Worm (Caenorhabditis elegans) whole organism, L4 larva: ENCODE measurements around the gene H12I13.1.

ENCODE experiments used
- D1046.2 ChIP-seq: fragments of 200-800 bp; sonication (Bioruptor generic); IDR thresholded peaks from 2 replicates; pipeline ENCODE4 v1.3.6; 2022; ENCODE audit warnings: missing genetic modification characterization, missing compliant biosample characterization
- F37D6.2 ChIP-seq: sonication (generic microtip); optimal IDR thresholded peaks from 2 replicates; lab custom pipeline; 2016; ENCODE audit warnings: mild to moderate bottlenecking, missing genetic modification characterization, missing compliant biosample characterization
- R02D3.7 ChIP-seq: fragments of 150-350 bp; sonication (generic microtip); optimal IDR thresholded peaks from 3 replicates; lab custom pipeline; 2014; ENCODE audit warnings: missing biosample characterization, missing genetic modification characterization
- T26A8.4 ChIP-seq: fragments of 200-800 bp; sonication (Bioruptor generic); IDR thresholded peaks from 2 replicates; pipeline ENCODE4 v1.3.6; 2022; ENCODE audit warnings: missing genetic modification characterization, missing compliant biosample characterization
- Y105C5A.15 ChIP-seq: fragments of 200-800 bp; sonication (Bioruptor generic); IDR thresholded peaks from 2 replicates; pipeline ENCODE4 v1.3.6; 2022; ENCODE audit warnings: missing genetic modification characterization, missing compliant biosample characterization
- ZK337.2 ChIP-seq: fragments of 200-800 bp; sonication (Bioruptor generic); IDR thresholded peaks from 2 replicates; pipeline ENCODE4 v1.3.6; 2022; ENCODE audit warnings: missing genetic modification reagents, missing genetic modification characterization, missing compliant biosample characterization
- aha-1 ChIP-seq: fragments of 150-350 bp; peaks from one replicate; lab custom pipeline; 2014; ENCODE audit warnings: missing biosample characterization, missing genetic modification characterization
- ceh-32 ChIP-seq: sonication (generic microtip); optimal IDR thresholded peaks from 2 replicates; lab custom pipeline; 2016; ENCODE audit warnings: mild to moderate bottlenecking, missing genetic modification characterization, missing compliant biosample characterization; ENCODE audit not compliant: poor library complexity
- ctbp-1 ChIP-seq: fragments of 200-800 bp; sonication (Bioruptor generic); IDR thresholded peaks from 2 replicates; pipeline ENCODE4 v1.3.6; 2022; ENCODE audit warnings: missing genetic modification reagents, missing genetic modification characterization, missing compliant biosample characterization
- duxl-1 ChIP-seq: sonication (generic microtip); optimal IDR thresholded peaks from 2 replicates; lab custom pipeline; 2016; ENCODE audit warnings: mild to moderate bottlenecking, missing genetic modification characterization, moderate library complexity, missing compliant biosample characterization; ENCODE audit not compliant: poor library complexity
- fkh-10 ChIP-seq: fragments of 150-350 bp; optimal IDR thresholded peaks from 2 replicates; lab custom pipeline; 2014; ENCODE audit warnings: missing biosample characterization, missing genetic modification reagents, missing genetic modification characterization
- fos-1 ChIP-seq: fragments of 150-350 bp; optimal IDR thresholded peaks from 2 replicates; lab custom pipeline; 2014; ENCODE audit warnings: missing biosample characterization, missing genetic modification characterization
- hlh-30 ChIP-seq: sonication (generic microtip); optimal IDR thresholded peaks from 2 replicates; lab custom pipeline; 2017; ENCODE audit warnings: antibody characterized with exemption, mild to moderate bottlenecking, missing genetic modification characterization, missing compliant biosample characterization; ENCODE audit not compliant: insufficient read depth
- hmg-1.1 ChIP-seq: fragments of 200-800 bp; sonication (Bioruptor generic); IDR thresholded peaks from 2 replicates; pipeline ENCODE4 v1.3.6; 2022; ENCODE audit warnings: missing genetic modification reagents, missing genetic modification characterization, missing compliant biosample characterization
- jun-1 ChIP-seq: fragments of 150-350 bp; optimal IDR thresholded peaks from 2 replicates; lab custom pipeline; 2014; ENCODE audit warnings: missing biosample characterization, missing genetic modification reagents, missing genetic modification characterization
- lin-15B ChIP-seq: fragments of 150-350 bp; sonication (generic microtip); optimal IDR thresholded peaks from 3 replicates; lab custom pipeline; 2014; ENCODE audit warnings: missing biosample characterization, missing genetic modification characterization
- lin-29 ChIP-seq: fragments of 200-800 bp; sonication (Bioruptor generic); IDR thresholded peaks from 2 replicates; pipeline ENCODE4 v1.3.6; 2022; ENCODE audit warnings: missing genetic modification reagents, missing genetic modification characterization, missing compliant biosample characterization
- lin-38 ChIP-seq: fragments of 200-800 bp; sonication (Bioruptor generic); IDR thresholded peaks from 2 replicates; pipeline ENCODE4 v1.3.6; 2022; ENCODE audit warnings: missing genetic modification reagents, missing genetic modification characterization, missing compliant biosample characterization
- lsy-2 ChIP-seq, 2 experiments: fragments of 150-350 bp in 1 of 2; sonication (generic microtip) in 1 of 2; optimal IDR thresholded peaks; 2 replicates each; lab custom pipeline; 2014 to 2017; ENCODE audit warnings: missing biosample characterization in 2 of 2, missing genetic modification characterization in 2 of 2
- madf-9 ChIP-seq: fragments of 200-800 bp; sonication (Bioruptor generic); conservative IDR thresholded peaks from 2 replicates; pipeline ENCODE4 v1.3.6; 2022; ENCODE audit warnings: missing genetic modification reagents, missing genetic modification characterization, missing compliant biosample characterization
- mdl-1 ChIP-seq, 2 experiments: fragments of 150-350 bp in 1 of 2; sonication (generic microtip) in 1 of 2; optimal IDR thresholded peaks; 2 replicates each; lab custom pipeline; 2014 to 2017; ENCODE audit warnings: missing biosample characterization in 2 of 2, missing genetic modification characterization in 2 of 2
- mxl-3 ChIP-seq: fragments of 200-800 bp; sonication (Bioruptor generic); optimal IDR thresholded peaks from 2 replicates; lab custom pipeline; 2018; ENCODE audit warnings: mild to moderate bottlenecking, missing genetic modification characterization, missing compliant biosample characterization
- nhr-237 ChIP-seq: sonication (generic microtip); optimal IDR thresholded peaks from 2 replicates; lab custom pipeline; 2017; ENCODE audit warnings: missing biosample characterization, missing genetic modification characterization
- nhr-48 ChIP-seq: sonication (generic microtip); optimal IDR thresholded peaks from 2 replicates; lab custom pipeline; 2016; ENCODE audit warnings: mild to moderate bottlenecking, missing genetic modification characterization, missing compliant biosample characterization
- pha-4 ChIP-seq, 2 experiments: fragments of 150-350 bp in 1 of 2; fragments of 200-800 bp in 1 of 2; sonication (Bioruptor generic) in 1 of 2; IDR thresholded peaks in 1 of 2; optimal IDR thresholded peaks in 1 of 2; 2 replicates each; pipeline versions ENCODE4 v1.3.6 to Lab custom; 2014 to 2022; ENCODE audit warnings: missing genetic modification characterization in 2 of 2, missing genetic modification reagents in 2 of 2, missing biosample characterization in 1 of 2, missing compliant biosample characterization in 1 of 2
- saeg-2 ChIP-seq: fragments of 200-800 bp; sonication (Bioruptor generic); IDR thresholded peaks from 2 replicates; pipeline ENCODE4 v1.3.6; 2022; ENCODE audit warnings: missing genetic modification reagents, missing genetic modification characterization, missing compliant biosample characterization
- tra-1 ChIP-seq: fragments of 200-800 bp; sonication (Bioruptor generic); IDR thresholded peaks from 2 replicates; pipeline ENCODE4 v1.3.6; 2022; ENCODE audit warnings: missing genetic modification reagents, missing genetic modification characterization, missing compliant biosample characterization
- unc-130 ChIP-seq: sonication (generic microtip); optimal IDR thresholded peaks from 2 replicates; lab custom pipeline; 2016; ENCODE audit warnings: missing genetic modification reagents, missing genetic modification characterization, missing compliant biosample characterization
- unc-62 ChIP-seq, 3 experiments: fragments of 150-350 bp in 1 of 3; sonication (generic microtip); optimal IDR thresholded peaks in 2 of 3; peaks in 1 of 3; 1 replicate in 1 of 3; 2 replicates in 2 of 3; lab custom pipeline; 2014 to 2017; ENCODE audit warnings: missing biosample characterization in 3 of 3, missing genetic modification characterization in 3 of 3, missing genetic modification reagents in 3 of 3, missing genotype in 1 of 3
- zag-1 ChIP-seq: fragments of 150-350 bp; optimal IDR thresholded peaks from 2 replicates; lab custom pipeline; 2014; ENCODE audit warnings: missing biosample characterization, missing genetic modification characterization
- ztf-7 ChIP-seq: fragments of 150-350 bp; optimal IDR thresholded peaks from 2 replicates; lab custom pipeline; 2014; ENCODE audit warnings: missing biosample characterization, missing genetic modification characterization

The H12I13.1 gene

DNA sequence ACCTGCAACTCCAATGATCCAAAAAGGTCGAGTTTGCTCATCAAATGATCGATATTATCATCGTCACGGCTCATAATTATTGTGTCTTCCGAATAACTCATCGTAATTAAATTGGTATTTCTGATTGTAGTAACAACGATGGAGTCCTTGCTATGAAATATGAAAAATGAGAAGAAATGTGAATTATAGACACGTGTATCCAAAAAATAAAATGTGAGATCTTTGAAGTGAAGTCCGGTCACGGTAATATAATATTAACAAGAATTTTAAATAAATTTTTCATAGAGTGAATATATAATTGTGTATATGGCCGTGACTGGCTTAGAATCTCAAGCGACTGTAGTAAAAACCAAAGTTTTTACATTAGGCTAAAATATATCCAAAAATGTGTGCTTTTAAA lies at the start of gene H12I13.1:
H12I13.1 (minus strand) TSS at position 101 of the 400 bp plus-strand sequence.
- no peak for TF ChIP-seq ZK337.2
- TF ChIP-seq nhr-48 (tag; lab: Kevin White, UChicago), result no peak
- no peak for TF ChIP-seq madf-9 (GFP tag; lab: Robert Waterston, UW)
- TF ChIP-seq hlh-30, result no peak
- TF ChIP-seq Y105C5A.15 (GFP tag; lab: Robert Waterston, UW), result no peak
- no peak for TF ChIP-seq D1046.2 (GFP tag; lab: Robert Waterston, UW)
- no peak for TF ChIP-seq mdl-1 (tag; optimal IDR thresholded peaks at IDR 0.05; lab: Kevin White, UChicago)
- no peak for TF ChIP-seq lin-29
- no peak for TF ChIP-seq zag-1 (tag; lab: Kevin White, UChicago)
- TF ChIP-seq pha-4 (GFP tag; IDR thresholded peaks at IDR 0.05; lab: Robert Waterston, UW), result no peak
- no peak for TF ChIP-seq pha-4 (tag; optimal IDR thresholded peaks at IDR 0.05; lab: Kevin White, UChicago)
- no peak for TF ChIP-seq F37D6.2
- TF ChIP-seq duxl-1 (tag; lab: Kevin White, UChicago), result no peak
- no peak for TF ChIP-seq ztf-7 (tag; lab: Kevin White, UChicago)
- TF ChIP-seq nhr-237 (tag; lab: Kevin White, UChicago), result no peak
- TF ChIP-seq lin-38 (GFP tag; lab: Robert Waterston, UW), result no peak
- no peak for TF ChIP-seq tra-1 (GFP tag; lab: Robert Waterston, UW)
- no peak for TF ChIP-seq ceh-32
- TF ChIP-seq R02D3.7 (tag; lab: Kevin White, UChicago), result no peak
- no peak for TF ChIP-seq fos-1 (tag; lab: Kevin White, UChicago)
- no peak for TF ChIP-seq lin-15B (tag; lab: Kevin White, UChicago)
- TF ChIP-seq, all 104 proteins: peak for 0

DNA sequence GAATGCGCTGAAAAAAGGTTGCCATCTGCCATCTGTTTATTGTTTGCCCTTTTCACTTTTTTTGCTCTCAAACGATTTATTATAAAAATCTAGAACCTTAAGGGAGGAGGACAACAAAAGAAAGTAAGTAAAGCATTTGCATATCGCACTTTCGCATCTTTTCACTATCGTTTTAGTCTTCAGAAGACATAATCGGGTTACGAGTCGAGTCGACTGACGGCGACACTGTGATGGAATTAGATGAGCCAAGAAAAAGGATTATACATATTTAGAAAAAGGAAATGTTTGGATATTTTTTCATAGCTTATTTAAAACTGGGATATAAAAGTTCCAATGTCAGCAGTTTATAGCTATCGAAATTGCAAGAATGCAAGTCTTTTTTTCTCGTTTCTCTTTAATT lies 49.7 kb upstream of the H12I13.1 start:
- TF ChIP-seq aha-1 (tag; lab: Kevin White, UChicago) (peak; percentile 88), nhr-48 (tag; lab: Kevin White, UChicago) (no peak), R02D3.7 (tag; lab: Kevin White, UChicago) (no peak), saeg-2 (GFP tag; lab: Robert Waterston, UW) (no peak)

DNA sequence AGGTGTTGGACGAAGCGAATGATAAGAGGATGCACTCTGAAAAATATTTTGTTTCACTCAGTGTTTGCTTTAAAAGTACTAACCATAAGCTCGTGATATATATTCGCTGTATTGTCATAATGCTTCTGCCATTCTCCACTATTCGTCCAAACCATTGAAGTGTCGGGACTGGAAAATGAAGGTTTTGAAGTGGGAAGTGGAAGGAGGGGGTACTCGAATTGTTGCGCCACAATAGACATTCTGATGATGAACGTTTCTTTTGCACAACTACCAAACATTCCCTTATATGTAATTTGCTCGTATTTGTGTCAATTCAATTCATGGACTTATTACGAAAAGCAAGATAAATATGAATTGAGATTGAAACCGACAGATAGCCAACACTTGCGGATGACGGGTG lies 48.3 kb upstream of the H12I13.1 start:
- no peak for TF ChIP-seq F37D6.2
- no peak for TF ChIP-seq jun-1 (tag; lab: Kevin White, UChicago)
- peak in 1 of 2 experiments; percentile 81 for TF ChIP-seq unc-62 (GFP tag; optimal IDR thresholded peaks at IDR 0.05 in 1 of 2; lab: Kevin White, UChicago)
- no peak for TF ChIP-seq unc-62 (tag; optimal IDR thresholded peaks at IDR 0.05; lab: Kevin White, UChicago)
- TF ChIP-seq nhr-237 (tag; lab: Kevin White, UChicago), result no peak
- TF ChIP-seq mxl-3 (GFP tag; lab: Kevin White, UChicago), result no peak

DNA sequence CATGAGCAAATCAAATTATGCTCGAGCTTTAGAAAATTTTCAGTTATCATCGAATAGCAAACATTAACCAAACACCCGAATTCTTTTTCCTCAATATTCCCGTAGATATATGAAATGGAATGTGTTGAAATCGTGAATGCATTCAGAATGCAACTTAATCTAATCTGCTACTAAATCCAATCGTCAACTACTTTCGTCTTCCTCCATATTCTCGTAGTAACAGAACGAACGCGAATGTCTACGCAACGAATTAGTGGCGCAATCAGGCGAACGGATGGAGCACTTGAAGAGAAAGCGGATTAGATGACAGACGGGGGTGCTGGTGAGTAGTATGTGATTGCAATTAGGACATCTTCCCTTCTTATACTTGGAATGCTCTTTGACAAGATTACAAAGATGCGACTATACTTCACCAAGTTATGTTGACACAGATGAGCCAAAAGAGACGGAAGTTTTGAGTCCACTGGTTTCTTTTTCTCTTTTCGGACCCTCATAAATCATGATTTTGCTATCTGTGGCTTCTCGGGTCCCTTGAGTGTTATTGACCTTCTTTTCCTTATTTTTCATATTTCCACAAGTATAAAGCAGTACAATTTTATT lies 47.0 kb upstream of the H12I13.1 start:
- TF ChIP-seq T26A8.4 (0 out of 2 replicates have a peak, but pooled peaks have one; percentile 25), R02D3.7 (tag; lab: Kevin White, UChicago) (no peak), fkh-10 (GFP tag; lab: Kevin White, UChicago) (no peak), ctbp-1 (GFP tag; lab: Robert Waterston, UW) (0 out of 2 replicates have a peak, but pooled peaks have one; percentile 23), aha-1 (tag; lab: Kevin White, UChicago) (peak; percentile 17)

DNA sequence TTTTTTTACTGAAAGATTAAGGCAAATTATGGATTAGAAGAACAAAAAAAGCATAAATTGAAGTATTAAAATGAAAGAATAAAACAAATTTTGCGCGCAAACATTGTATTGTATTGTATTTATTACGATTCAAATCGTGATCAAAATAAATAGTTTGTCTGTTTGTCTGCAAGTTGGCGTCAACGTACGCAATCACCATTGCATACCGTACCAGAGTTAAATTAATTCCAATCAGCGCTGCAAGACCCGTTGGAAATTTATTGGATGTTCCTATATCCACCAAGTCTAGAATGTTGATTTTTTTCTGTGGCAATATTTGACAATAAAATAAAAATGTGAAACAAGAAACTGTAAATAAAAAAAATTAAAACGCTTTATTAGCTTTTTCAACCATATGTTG lies 46.2 kb upstream of the H12I13.1 start, which contains the start of gene heri-1:
heri-1 (minus strand) TSS at position 8 of the 400 bp plus-strand sequence.
- TF ChIP-seq lsy-2 (tag; optimal IDR thresholded peaks at IDR 0.05; lab: Kevin White, UChicago), result peak in 1 of 2 experiments; percentile 4
- TF ChIP-seq unc-130 (GFP tag; lab: Kevin White, UChicago), result peak; percentile 70
- TF ChIP-seq hmg-1.1 (GFP tag; lab: Robert Waterston, UW), result no peak
